Worm (Caenorhabditis elegans): ENCODE results near the gene spp-29.

The spp-29 gene

DNA sequence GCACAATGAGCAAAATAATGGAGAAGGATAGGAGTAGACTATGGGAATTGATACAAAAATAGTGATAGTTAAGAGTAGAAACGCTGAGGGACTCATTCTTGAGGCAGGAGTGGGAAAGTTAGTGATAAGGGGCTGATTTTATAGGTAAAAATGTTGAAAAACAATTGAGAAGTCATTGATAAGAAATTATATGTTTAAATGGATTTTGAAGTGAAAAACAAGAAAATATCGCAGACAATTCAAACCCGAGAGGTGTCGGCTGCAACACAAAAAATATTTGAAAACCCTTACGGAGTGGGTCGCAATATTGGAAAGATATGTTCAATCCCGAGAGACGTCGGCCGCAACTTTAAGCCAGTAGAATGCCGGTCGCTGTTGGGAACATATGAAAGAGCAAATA, at the start of gene spp-29:
spp-29 (minus strand) TSS at position 101 of the 400 bp plus-strand sequence.
- no peak for TF ChIP-seq hsf-1 (GFP tag; IDR thresholded peaks at IDR 0.05)
- TF ChIP-seq K11D2.4 (GFP tag; IDR thresholded peaks at IDR 0.05) = no peak
- TF ChIP-seq ceh-100 (GFP tag; IDR thresholded peaks at IDR 0.05) = no peak
- TF ChIP-seq F49E8.2 (tag; optimal IDR thresholded peaks at IDR 0.05; ENCODE audit: insufficient read depth) = no peak
- no peak for TF ChIP-seq Y67H2A.10 (GFP tag; conservative IDR thresholded peaks at IDR 0.05)
- no peak for TF ChIP-seq lin-40 (tag; optimal IDR thresholded peaks at IDR 0.05)
- TF ChIP-seq rpc-1 (optimal IDR thresholded peaks at IDR 0.05) = no peak
- TF ChIP-seq rpc-1 (tag; optimal IDR thresholded peaks at IDR 0.05) = no peak
- TF ChIP-seq F57A8.1 (GFP tag; optimal IDR thresholded peaks at IDR 0.05) = no peak
- no peak for TF ChIP-seq hlh-12 (tag; optimal IDR thresholded peaks at IDR 0.05)
- TF ChIP-seq xnd-1 (tag; optimal IDR thresholded peaks at IDR 0.05) = no peak
- no peak for TF ChIP-seq snpc-4 (GFP tag; optimal IDR thresholded peaks at IDR 0.05)
- TF ChIP-seq snpc-4 (tag; optimal IDR thresholded peaks at IDR 0.05) = no peak
- TF ChIP-seq K12H6.12 (tag; optimal IDR thresholded peaks at IDR 0.05) = no peak
- TF ChIP-seq madf-8 (GFP tag; conservative IDR thresholded peaks at IDR 0.05) = no peak
- no peak for TF ChIP-seq F57C9.4 (tag; optimal IDR thresholded peaks at IDR 0.05)
- TF ChIP-seq let-607 (tag; optimal IDR thresholded peaks at IDR 0.05) = no peak

DNA sequence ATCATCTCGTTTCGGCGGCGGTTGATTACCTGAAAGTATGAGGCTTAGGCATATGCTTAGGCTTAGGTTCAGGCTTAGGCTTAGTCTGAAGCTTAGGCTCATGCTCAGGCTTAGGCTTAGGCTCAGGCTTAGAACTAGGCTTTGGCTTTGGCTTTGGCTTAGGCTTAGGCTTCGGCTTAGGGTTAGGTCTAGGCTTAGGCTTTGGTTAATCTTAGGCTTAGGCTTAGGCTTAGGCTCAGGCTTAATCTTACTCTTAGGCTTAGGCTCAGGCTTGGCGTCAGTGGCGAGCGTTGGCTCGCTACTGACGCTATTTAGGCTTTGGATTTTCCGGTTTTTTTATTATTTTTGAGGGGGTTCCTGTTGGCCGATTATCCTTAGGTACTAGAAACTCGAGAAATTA, 47.1 kb upstream of the spp-29 start:
- TF ChIP-seq F49E8.2 (tag; optimal IDR thresholded peaks at IDR 0.05; ENCODE audit: insufficient read depth) = no peak
- no peak for TF ChIP-seq Y53G8AR.9 (GFP tag; conservative IDR thresholded peaks at IDR 0.05)
- TF ChIP-seq madf-3 (GFP tag; IDR thresholded peaks at IDR 0.05) = no peak
- no peak for TF ChIP-seq madf-10 (tag; optimal IDR thresholded peaks at IDR 0.05)
- TF ChIP-seq chd-7 (tag; optimal IDR thresholded peaks at IDR 0.05) = no peak
- TF ChIP-seq ztf-26 (tag; optimal IDR thresholded peaks at IDR 0.05) = no peak
- TF ChIP-seq Y95B8A.8 (GFP tag; IDR thresholded peaks at IDR 0.05) = no peak
- TF ChIP-seq ZK185.1 (tag; optimal IDR thresholded peaks at IDR 0.05; ENCODE audit: poor library complexity, severe bottlenecking) = no peak
- TF ChIP-seq ceh-27 (GFP tag; optimal IDR thresholded peaks at IDR 0.05) = no peak
- TF ChIP-seq nhr-179 (tag; optimal IDR thresholded peaks at IDR 0.05) = no peak
- TF ChIP-seq ccch-3 (GFP tag; optimal IDR thresholded peaks at IDR 0.05) = no peak
- no peak for TF ChIP-seq sdz-38 (tag; optimal IDR thresholded peaks at IDR 0.05)
- TF ChIP-seq athp-1 (tag; optimal IDR thresholded peaks at IDR 0.05) = no peak
- TF ChIP-seq K12H6.12 (tag; optimal IDR thresholded peaks at IDR 0.05) = no peak
- no peak for TF ChIP-seq let-607 (tag; optimal IDR thresholded peaks at IDR 0.05)
- no peak for TF ChIP-seq ekl-4 (GFP tag; IDR thresholded peaks at IDR 0.05)
- no peak for TF ChIP-seq B0035.1 (tag; optimal IDR thresholded peaks at IDR 0.05)
- TF ChIP-seq attf-6 (GFP tag; IDR thresholded peaks at IDR 0.05) = no peak
- no peak for TF ChIP-seq lin-35 (GFP tag; optimal IDR thresholded peaks at IDR 0.05)
- TF ChIP-seq F39B2.1 (GFP tag; IDR thresholded peaks at IDR 0.05) = no peak

DNA sequence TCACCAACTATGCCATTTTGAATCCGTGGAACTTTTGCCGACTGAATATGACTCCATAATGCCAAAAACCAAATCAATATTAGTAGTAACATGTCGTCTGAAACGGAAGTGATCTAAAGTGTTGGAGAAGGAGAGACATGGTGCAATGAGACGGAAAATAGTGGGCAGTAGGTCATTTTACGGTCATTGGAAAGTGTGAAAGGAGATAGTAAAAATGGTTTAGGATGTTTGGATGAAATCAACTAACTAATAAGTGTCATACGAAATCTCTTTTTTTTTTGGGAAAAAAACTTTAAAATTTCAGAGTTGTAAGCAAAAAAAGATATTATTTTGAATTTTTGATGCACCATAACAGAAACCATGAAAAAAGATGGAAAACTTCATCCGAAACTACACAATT, 43.1 kb upstream of the spp-29 start, which contains the start of gene cutl-4:
cutl-4 (minus strand) TSS at position 101 of the 400 bp plus-strand sequence.
- TF ChIP-seq F49E8.2 (tag; optimal IDR thresholded peaks at IDR 0.05; ENCODE audit: insufficient read depth) (no peak), ceh-27 (GFP tag; optimal IDR thresholded peaks at IDR 0.05) (no peak), B0035.1 (tag; optimal IDR thresholded peaks at IDR 0.05) (no peak), lin-35 (GFP tag; optimal IDR thresholded peaks at IDR 0.05) (no peak), akir-1 (GFP tag; optimal IDR thresholded peaks at IDR 0.05) (no peak), attf-6 (GFP tag; IDR thresholded peaks at IDR 0.05) (no peak), snpc-3.4 (tag; optimal IDR thresholded peaks at IDR 0.05) (no peak), egl-18 (GFP tag; IDR thresholded peaks at IDR 0.05) (no peak), xnd-1 (tag; optimal IDR thresholded peaks at IDR 0.05) (no peak), Y56A3A.18 (GFP tag; IDR thresholded peaks at IDR 0.05) (no peak), rcor-1 (GFP tag; IDR thresholded peaks at IDR 0.05) (no peak), die-1 (tag; optimal IDR thresholded peaks at IDR 0.05) (no peak), B0019.2 (GFP tag; conservative IDR thresholded peaks at IDR 0.05) (no peak), hsf-1 (GFP tag; IDR thresholded peaks at IDR 0.05) (no peak), Y95B8A.8 (GFP tag; IDR thresholded peaks at IDR 0.05) (no peak), lag-1 (GFP tag; IDR thresholded peaks at IDR 0.05) (no peak), ama-1 (optimal IDR thresholded peaks at IDR 0.05) (no peak), ama-1 (GFP tag; optimal IDR thresholded peaks at IDR 0.05) (no peak), ceh-40 (GFP tag; IDR thresholded peaks at IDR 0.05) (no peak), Y79H2A.3 (GFP tag; conservative IDR thresholded peaks at IDR 0.05) (no peak), F23B12.7 (tag; optimal IDR thresholded peaks at IDR 0.05; ENCODE audit: insufficient read depth) (no peak)

All from whole organism, young adult.